Fruit fly (Drosophila melanogaster): Measurements from ENCODE around the gene CG10195.

DNA sequence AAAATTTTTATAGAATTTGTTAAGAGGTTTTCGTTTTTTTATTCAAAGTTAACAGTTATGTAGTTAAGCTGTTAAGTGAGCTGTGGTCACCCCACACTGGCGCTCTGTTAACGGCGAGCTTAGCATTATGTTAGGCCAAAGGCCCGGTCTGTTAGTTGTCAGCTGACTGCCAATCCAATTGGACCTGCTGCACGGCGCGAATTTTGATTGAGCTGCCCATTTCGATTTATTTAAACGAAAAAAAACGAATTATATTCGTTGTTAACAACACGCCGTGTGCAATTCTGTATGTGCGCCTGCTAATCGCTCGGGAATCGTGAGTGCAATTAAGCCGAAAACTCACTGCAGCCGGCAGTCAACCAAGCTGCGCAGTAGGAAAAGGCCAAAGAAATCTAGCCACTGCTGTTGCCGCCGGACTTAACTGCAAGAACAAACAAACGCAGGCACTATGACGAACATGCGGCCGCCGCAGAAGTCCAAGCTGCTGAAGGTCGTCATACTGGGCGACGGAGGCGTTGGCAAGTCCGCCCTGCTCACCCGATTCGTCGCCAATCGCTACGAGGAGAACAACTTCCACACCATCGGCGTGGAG lies 52.0 kb downstream of the CG10195 start, which contains the start of gene Rab9:
- no peak for TF ChIP-seq psq (optimal IDR thresholded peaks at IDR 0.05)
- no peak for TF ChIP-seq Sin3A (optimal IDR thresholded peaks at IDR 0.05)
- TF ChIP-seq insv (optimal IDR thresholded peaks at IDR 0.05), result no peak
- TF ChIP-seq ttk (optimal IDR thresholded peaks at IDR 0.05), result no peak
- no peak for TF ChIP-seq h (optimal IDR thresholded peaks at IDR 0.05)
- TF ChIP-seq Myc (optimal IDR thresholded peaks at IDR 0.05), result no peak

Measured in Kc167 (cell line).